Fruit fly (Drosophila melanogaster) whole organism, embryonic: Measurements from ENCODE around the gene Tpst.

Experiments
- Antp ChIP-seq: fragments of 200-800 bp; sonication (Bioruptor generic); optimal IDR thresholded peaks from 3 replicates; lab custom pipeline; 2016; ENCODE audit warnings: missing biosample characterization, missing genetic modification characterization
- C15 ChIP-seq: fragments of 200-800 bp; sonication (Bioruptor generic); IDR thresholded peaks from 3 replicates; pipeline ENCODE4 v1.3.6; 2022; ENCODE audit warnings: missing biosample characterization, missing genetic modification characterization
- CG10431 ChIP-seq: fragments of 200-800 bp; sonication (Bioruptor generic); optimal IDR thresholded peaks from 3 replicates; lab custom pipeline; 2018; ENCODE audit warnings: missing biosample characterization, mild to moderate bottlenecking, missing genetic modification characterization
- CG12071 ChIP-seq: fragments of 200-800 bp; sonication (Bioruptor generic); optimal IDR thresholded peaks from 3 replicates; lab custom pipeline; 2018; ENCODE audit warnings: missing biosample characterization, mild to moderate bottlenecking, missing genetic modification characterization
- CG12155 ChIP-seq: fragments of 200-800 bp; sonication (Bioruptor generic); optimal IDR thresholded peaks from 3 replicates; lab custom pipeline; 2016; ENCODE audit warnings: missing biosample characterization, missing genetic modification characterization
- CG12659 ChIP-seq: fragments of 200-800 bp; sonication (Bioruptor generic); optimal IDR thresholded peaks from 3 replicates; lab custom pipeline; 2017; ENCODE audit warnings: mild to moderate bottlenecking, missing biosample characterization, missing genetic modification reagents, missing genetic modification characterization
- CG12769 ChIP-seq: fragments of 200-800 bp; sonication (Bioruptor generic); optimal IDR thresholded peaks from 2 replicates; lab custom pipeline; 2019; ENCODE audit warnings: missing biosample characterization, mild to moderate bottlenecking, missing genetic modification characterization, moderate library complexity
- CG13287 ChIP-seq: fragments of 200-800 bp; sonication (Bioruptor generic); IDR thresholded peaks from 2 replicates; pipeline ENCODE4 v1.3.6; 2022; ENCODE audit warnings: missing biosample characterization, missing genetic modification characterization; ENCODE audit not compliant: partially characterized antibody
- CG14667 ChIP-seq: fragments of 200-800 bp; sonication (Bioruptor generic); IDR thresholded peaks from 2 replicates; pipeline ENCODE4 v1.3.6; 2022; ENCODE audit warnings: missing biosample characterization, missing genetic modification characterization
- CG16815 ChIP-seq: fragments of 200-800 bp; sonication (Bioruptor generic); optimal IDR thresholded peaks from 3 replicates; lab custom pipeline; 2017; ENCODE audit warnings: missing biosample characterization, mild to moderate bottlenecking, missing genetic modification characterization
- CG1792 ChIP-seq: fragments of 200-800 bp; sonication (Bioruptor generic); optimal IDR thresholded peaks from 2 replicates; lab custom pipeline; 2016; ENCODE audit warnings: missing biosample characterization, missing genetic modification characterization
- CG3281 ChIP-seq: fragments of 200-800 bp; sonication (Bioruptor generic); optimal IDR thresholded peaks from 3 replicates; lab custom pipeline; 2017; ENCODE audit warnings: missing biosample characterization, mild to moderate bottlenecking, missing genetic modification characterization
- CG4730 ChIP-seq: fragments of 200-800 bp; sonication (Bioruptor generic); IDR thresholded peaks from 2 replicates; pipeline ENCODE4 v1.3.6; 2022; ENCODE audit warnings: missing biosample characterization, missing genetic modification characterization
- CG6654 ChIP-seq: fragments of 200-800 bp; sonication (Bioruptor generic); optimal IDR thresholded peaks from 2 replicates; lab custom pipeline; 2017; ENCODE audit warnings: missing biosample characterization, mild to moderate bottlenecking, missing genetic modification characterization
- D19B ChIP-seq: fragments of 200-800 bp; sonication (Bioruptor generic); optimal IDR thresholded peaks from 2 replicates; lab custom pipeline; 2017; ENCODE audit warnings: missing biosample characterization, mild to moderate bottlenecking, missing genetic modification characterization
- Dfd ChIP-seq, 2 experiments: fragments of >200 bp; optimal IDR thresholded peaks; 2 replicates each; lab custom pipeline; 2017; ENCODE audit warnings: missing biosample characterization in 2 of 2, missing genetic modification characterization in 2 of 2
- Dip3 ChIP-seq: fragments of 200-800 bp; sonication (Bioruptor generic); optimal IDR thresholded peaks from 3 replicates; lab custom pipeline; 2016; ENCODE audit warnings: missing biosample characterization, missing genetic modification characterization
- HmgD ChIP-seq: fragments of 200-800 bp; sonication (Bioruptor generic); optimal IDR thresholded peaks from 3 replicates; lab custom pipeline; 2016; ENCODE audit warnings: missing biosample characterization, missing genetic modification characterization
- Hmx ChIP-seq: fragments of 200-800 bp; sonication (Bioruptor generic); optimal IDR thresholded peaks from 2 replicates; lab custom pipeline; 2016; ENCODE audit warnings: missing biosample characterization, missing genetic modification characterization
- Hsf ChIP-seq: fragments of 200-800 bp; sonication (Bioruptor generic); optimal IDR thresholded peaks from 3 replicates; lab custom pipeline; 2016; ENCODE audit warnings: missing biosample characterization, missing genetic modification characterization
- Meics ChIP-seq: fragments of 200-800 bp; sonication (Bioruptor generic); optimal IDR thresholded peaks from 2 replicates; lab custom pipeline; 2017; ENCODE audit warnings: missing biosample characterization, mild to moderate bottlenecking, missing genetic modification characterization
- NK7.1 ChIP-seq: fragments of 200-800 bp; sonication (Bioruptor generic); optimal IDR thresholded peaks from 3 replicates; lab custom pipeline; 2016; ENCODE audit warnings: missing biosample characterization, missing genetic modification characterization
- Nf-YC ChIP-seq: fragments of 200-800 bp; optimal IDR thresholded peaks from 3 replicates; lab custom pipeline; 2019; ENCODE audit warnings: missing biosample characterization, mild to moderate bottlenecking, missing genetic modification characterization, moderate library complexity
- Oaz ChIP-seq: fragments of 200-800 bp; sonication (Bioruptor generic); IDR thresholded peaks from 2 replicates; pipeline ENCODE4 v1.3.6; 2022; ENCODE audit warnings: missing biosample characterization, missing genetic modification characterization
- Oli ChIP-seq: fragments of 200-800 bp; sonication (Bioruptor generic); optimal IDR thresholded peaks from 2 replicates; lab custom pipeline; 2018; ENCODE audit warnings: missing biosample characterization, mild to moderate bottlenecking, missing genetic modification characterization, moderate library complexity
- Poxn ChIP-seq: fragments of 200-800 bp; sonication (Bioruptor generic); IDR thresholded peaks from 2 replicates; pipeline ENCODE4 v1.3.6; 2022; ENCODE audit warnings: missing biosample characterization, missing genetic modification characterization
- Sry-β ChIP-seq: fragments of 200-800 bp; sonication (Bioruptor generic); optimal IDR thresholded peaks from 2 replicates; lab custom pipeline; 2018; ENCODE audit warnings: missing biosample characterization, mild to moderate bottlenecking, missing genetic modification characterization, moderate library complexity
- Sry-δ ChIP-seq: fragments of 200-800 bp; sonication (Bioruptor generic); optimal IDR thresholded peaks from 2 replicates; lab custom pipeline; 2016; ENCODE audit warnings: missing biosample characterization, missing genetic modification characterization
- Taf1 ChIP-seq: fragments of 200-800 bp; sonication (Bioruptor generic); IDR thresholded peaks from 2 replicates; pipeline ENCODE4 v1.3.6; 2022; ENCODE audit warnings: missing biosample characterization, missing genetic modification characterization
- bab2 ChIP-seq: fragments of 200-800 bp; sonication (Bioruptor generic); optimal IDR thresholded peaks from 2 replicates; lab custom pipeline; 2016; ENCODE audit warnings: missing biosample characterization, missing genetic modification characterization
- bbx ChIP-seq: fragments of 200-800 bp; sonication (Bioruptor generic); IDR thresholded peaks from 2 replicates; pipeline ENCODE4 v1.3.6; 2022; ENCODE audit warnings: missing biosample characterization, missing genetic modification characterization; ENCODE audit not compliant: partially characterized antibody
- crp ChIP-seq, 2 experiments: fragments of 200-800 bp; sonication (Bioruptor generic); optimal IDR thresholded peaks; 2 replicates in 1 of 2; 3 replicates in 1 of 2; lab custom pipeline; 2017; ENCODE audit warnings: missing biosample characterization in 2 of 2, missing genetic modification characterization in 2 of 2, mild to moderate bottlenecking in 1 of 2, moderate library complexity in 1 of 2
- exex ChIP-seq: fragments of 200-800 bp; sonication (Bioruptor generic); optimal IDR thresholded peaks from 4 replicates; lab custom pipeline; 2018; ENCODE audit warnings: missing biosample characterization, mild to moderate bottlenecking, missing genetic modification characterization, moderate library complexity
- gro ChIP-seq: fragments of 200-800 bp; sonication (Bioruptor generic); optimal IDR thresholded peaks from 2 replicates; lab custom pipeline; 2016; ENCODE audit warnings: missing biosample characterization, missing genetic modification characterization
- ham ChIP-seq: fragments of 200-800 bp; sonication (Bioruptor generic); IDR thresholded peaks from 2 replicates; pipeline ENCODE4 v1.3.6; 2022; ENCODE audit warnings: missing biosample characterization, missing genetic modification characterization
- jing ChIP-seq: fragments of 200-800 bp; sonication (Bioruptor generic); optimal IDR thresholded peaks from 2 replicates; lab custom pipeline; 2018; ENCODE audit warnings: missing biosample characterization, mild to moderate bottlenecking, missing genetic modification characterization
- kah ChIP-seq: fragments of 200-800 bp; sonication (Bioruptor generic); optimal IDR thresholded peaks from 2 replicates; lab custom pipeline; 2018; ENCODE audit warnings: missing biosample characterization, mild to moderate bottlenecking, missing genetic modification characterization
- kni ChIP-seq: fragments of 200-800 bp; sonication (Bioruptor generic); optimal IDR thresholded peaks from 3 replicates; lab custom pipeline; 2017; ENCODE audit warnings: mild to moderate bottlenecking, missing biosample characterization, missing genetic modification reagents, missing genetic modification characterization
- lmd ChIP-seq: fragments of 200-800 bp; sonication (Bioruptor generic); IDR thresholded peaks from 2 replicates; pipeline ENCODE4 v1.3.6; 2022; ENCODE audit warnings: missing biosample characterization, missing genetic modification characterization
- nmo ChIP-seq: fragments of 200-800 bp; sonication (Bioruptor generic); optimal IDR thresholded peaks from 2 replicates; lab custom pipeline; 2018; ENCODE audit warnings: missing biosample characterization, mild to moderate bottlenecking, missing genetic modification characterization, moderate library complexity
- p53 ChIP-seq: fragments of 200-800 bp; sonication (Bioruptor generic); optimal IDR thresholded peaks from 2 replicates; lab custom pipeline; 2016; ENCODE audit warnings: missing biosample characterization, missing genetic modification characterization
- psq ChIP-seq: fragments of 200-800 bp; sonication (Bioruptor generic); optimal IDR thresholded peaks from 2 replicates; lab custom pipeline; 2017; ENCODE audit warnings: missing biosample characterization, missing genetic modification characterization
- pzg ChIP-seq: fragments of 200-800 bp; sonication (Bioruptor generic); optimal IDR thresholded peaks from 3 replicates; lab custom pipeline; 2018; ENCODE audit warnings: missing biosample characterization, mild to moderate bottlenecking, missing genetic modification characterization, moderate library complexity
- row ChIP-seq: fragments of 200-800 bp; sonication (Bioruptor generic); IDR thresholded peaks from 3 replicates; pipeline ENCODE4 v1.3.6; 2022; ENCODE audit warnings: missing biosample characterization, missing genetic modification characterization
- schlank ChIP-seq: fragments of 200-800 bp; sonication (Bioruptor generic); optimal IDR thresholded peaks from 2 replicates; lab custom pipeline; 2018; ENCODE audit warnings: missing biosample characterization, mild to moderate bottlenecking, missing genetic modification characterization
- sim ChIP-seq: fragments of 200-800 bp; sonication (Bioruptor generic); IDR thresholded peaks from 2 replicates; pipeline ENCODE4 v1.3.6; 2022; ENCODE audit warnings: missing biosample characterization, missing genetic modification characterization
- slbo ChIP-seq: fragments of 200-800 bp; sonication (Bioruptor generic); IDR thresholded peaks from 2 replicates; pipeline ENCODE4 v1.3.6; 2022; ENCODE audit warnings: missing biosample characterization, missing genetic modification characterization
- tio ChIP-seq: fragments of 200-800 bp; sonication (Bioruptor generic); optimal IDR thresholded peaks from 2 replicates; lab custom pipeline; 2017; ENCODE audit warnings: missing biosample characterization, missing genetic modification characterization, inconsistent platforms
- usp ChIP-seq: fragments of >200 bp; optimal IDR thresholded peaks from 2 replicates; lab custom pipeline; 2017; ENCODE audit warnings: missing biosample characterization, missing genetic modification characterization
- vvl ChIP-seq: fragments of 200-800 bp; sonication (Bioruptor generic); IDR thresholded peaks from 2 replicates; pipeline ENCODE4 v1.3.6; 2022; ENCODE audit warnings: missing biosample characterization, missing genetic modification characterization

The Tpst gene

dm6 chrX:13616417-13617050 is 52.9 kb downstream of the Tpst start, which contains the start of the genes tth and Tango2 (continued):
- TF ChIP-seq nmo (peak; percentile 83), C15 (GFP tag; lab: Robert Waterston, UW) (0 out of 3 replicates have a peak, but pooled peaks have one; percentile 49), Meics (peak; percentile 79), CG13287 (peak; percentile 59), slbo (GFP tag; lab: Robert Waterston, UW) (peak; percentile 89), Hmx (GFP tag; lab: Kevin White, UChicago) (peak; percentile 50), lmd (GFP tag; lab: Robert Waterston, UW) (peak; percentile 81), Oli (tag; lab: Kevin White, UChicago) (peak; percentile 78), NK7.1 (GFP tag; lab: Kevin White, UChicago) (no peak), CG12155 (peak; percentile 74), exex (peak; percentile 66), ham (GFP tag; lab: Robert Waterston, UW) (peak; percentile 44; the same call in 1 of the 2 replicates), Antp (GFP tag; lab: Kevin White, UChicago) (peak; percentile 54), Dip3 (GFP tag; lab: Kevin White, UChicago) (peak; percentile 66), psq (GFP tag; lab: Kevin White, UChicago) (no peak), vvl (GFP tag; lab: Robert Waterston, UW) (peak; percentile 62), Oaz (GFP tag; lab: Robert Waterston, UW) (peak; percentile 63), schlank (tag; lab: Kevin White, UChicago) (peak; percentile 75), CG4730 (GFP tag; lab: Robert Waterston, UW) (no peak), usp (GFP tag; lab: Kevin White, UChicago) (no peak), CG12071 (GFP tag; lab: Kevin White, UChicago) (no peak), p53 (GFP tag; lab: Kevin White, UChicago) (no peak), pzg (GFP tag; lab: Kevin White, UChicago) (peak; percentile 70), kah (GFP tag; lab: Kevin White, UChicago) (peak; percentile 18), bab2 (peak; percentile 69), HmgD (GFP tag; lab: Kevin White, UChicago) (no peak), Sry-β (peak; percentile 33), kni (GFP tag; lab: Kevin White, UChicago) (no peak), CG14667 (peak; percentile 31; the same call in 1 of the 2 replicates), D19B (no peak), CG12769 (peak; percentile 74), Taf1 (GFP tag; lab: Robert Waterston, UW) (no peak), row (GFP tag; lab: Robert Waterston, UW) (peak; percentile 94), jing (GFP tag; lab: Kevin White, UChicago) (no peak), tio (no peak), Dfd (GFP tag; optimal IDR thresholded peaks at IDR 0.05; lab: Kevin White, UChicago) (no peak), CG12659 (GFP tag; lab: Kevin White, UChicago) (peak; percentile 60), bbx (GFP tag; lab: Robert Waterston, UW) (no peak), Nf-YC (tag; lab: Kevin White, UChicago) (peak; percentile 79), Hsf (peak; percentile 76), CG16815 (GFP tag; lab: Kevin White, UChicago) (peak; percentile 59), CG1792 (no peak), CG10431 (GFP tag; lab: Kevin White, UChicago) (no peak), CG6654 (GFP tag; lab: Kevin White, UChicago) (no peak), Poxn (GFP tag; lab: Robert Waterston, UW) (peak; percentile 60), gro (GFP tag; lab: Kevin White, UChicago) (peak; percentile 53), Sry-δ (GFP tag; lab: Kevin White, UChicago) (peak; percentile 90), crp (GFP tag; optimal IDR thresholded peaks at IDR 0.05; lab: Kevin White, UChicago) (peak in 1 of 2 experiments; percentile 38), sim (no peak), CG3281 (peak; percentile 75)
